Worm (Caenorhabditis elegans) whole organism, L4 larva: ENCODE measurements around the gene dnj-20.

Experiments
- D1046.2 ChIP-seq: fragments of 200-800 bp; sonication (Bioruptor generic); IDR thresholded peaks from 2 replicates; pipeline ENCODE4 v1.3.6; 2022; ENCODE audit warnings: missing genetic modification characterization, missing compliant biosample characterization
- F26F4.8 ChIP-seq: fragments of 200-800 bp; sonication (Bioruptor generic); conservative IDR thresholded peaks from 2 replicates; pipeline ENCODE4 v1.3.6; 2022; ENCODE audit warnings: missing genetic modification characterization, missing compliant biosample characterization
- F37D6.2 ChIP-seq: sonication (generic microtip); optimal IDR thresholded peaks from 2 replicates; lab custom pipeline; 2016; ENCODE audit warnings: mild to moderate bottlenecking, missing genetic modification characterization, missing compliant biosample characterization
- F44E2.7 ChIP-seq: fragments of 200-800 bp; sonication (Bioruptor generic); IDR thresholded peaks from 2 replicates; pipeline ENCODE4 v2.1.2; 2022; ENCODE audit warnings: missing genetic modification characterization, missing compliant biosample characterization
- T26A8.4 ChIP-seq: fragments of 200-800 bp; sonication (Bioruptor generic); IDR thresholded peaks from 2 replicates; pipeline ENCODE4 v1.3.6; 2022; ENCODE audit warnings: missing genetic modification characterization, missing compliant biosample characterization
- Y105C5A.15 ChIP-seq: fragments of 200-800 bp; sonication (Bioruptor generic); IDR thresholded peaks from 2 replicates; pipeline ENCODE4 v1.3.6; 2022; ENCODE audit warnings: missing genetic modification characterization, missing compliant biosample characterization
- Y48G9A.11 ChIP-seq: fragments of 200-800 bp; sonication (Bioruptor generic); IDR thresholded peaks from 2 replicates; pipeline ENCODE4 v1.3.6; 2022; ENCODE audit warnings: missing genetic modification reagents, missing genetic modification characterization, missing compliant biosample characterization
- ZK546.5 ChIP-seq, 2 experiments: sonication (generic microtip); optimal IDR thresholded peaks; 2 replicates each; lab custom pipeline; 2017; ENCODE audit warnings: missing biosample characterization in 2 of 2, missing genetic modification characterization in 2 of 2
- aha-1 ChIP-seq: fragments of 150-350 bp; peaks from one replicate; lab custom pipeline; 2014; ENCODE audit warnings: missing biosample characterization, missing genetic modification characterization
- arid-1 ChIP-seq: fragments of 200-800 bp; sonication (Bioruptor generic); conservative IDR thresholded peaks from 2 replicates; pipeline ENCODE4 v1.3.6; 2022; ENCODE audit warnings: missing genetic modification reagents, missing genetic modification characterization, missing compliant biosample characterization
- ceh-20 ChIP-seq: fragments of 200-800 bp; sonication (Bioruptor generic); IDR thresholded peaks from 2 replicates; pipeline ENCODE4 v1.3.6; 2022; ENCODE audit warnings: missing genetic modification reagents, missing genetic modification characterization, missing compliant biosample characterization
- ceh-32 ChIP-seq: sonication (generic microtip); optimal IDR thresholded peaks from 2 replicates; lab custom pipeline; 2016; ENCODE audit warnings: mild to moderate bottlenecking, missing genetic modification characterization, missing compliant biosample characterization; ENCODE audit not compliant: poor library complexity
- ceh-62 ChIP-seq: sonication (generic microtip); optimal IDR thresholded peaks from 2 replicates; lab custom pipeline; 2017; ENCODE audit warnings: missing biosample characterization, missing genetic modification characterization
- ceh-82 ChIP-seq: sonication (generic microtip); optimal IDR thresholded peaks from 2 replicates; lab custom pipeline; 2017; ENCODE audit warnings: missing biosample characterization, missing genetic modification characterization
- ces-1 ChIP-seq: fragments of 150-350 bp; sonication (generic microtip); optimal IDR thresholded peaks from 4 replicates; lab custom pipeline; 2014; ENCODE audit warnings: missing biosample characterization, missing genetic modification reagents, missing genetic modification characterization
- daf-16 ChIP-seq, 3 experiments: sonication (generic microtip); optimal IDR thresholded peaks; 2 replicates each; lab custom pipeline; 2016 to 2017; ENCODE audit warnings: missing genetic modification characterization in 3 of 3, missing genetic modification reagents in 3 of 3, mild to moderate bottlenecking in 2 of 3, missing compliant biosample characterization in 2 of 3, missing biosample characterization in 1 of 3, moderate library complexity in 1 of 3
- dmd-8 ChIP-seq: fragments of 200-800 bp; sonication (Bioruptor generic); IDR thresholded peaks from 2 replicates; pipeline ENCODE4 v1.3.6; 2022; ENCODE audit warnings: missing genetic modification characterization, missing compliant biosample characterization
- dpl-1 ChIP-seq: fragments of 150-350 bp; optimal IDR thresholded peaks from 2 replicates; lab custom pipeline; 2014; ENCODE audit warnings: missing biosample characterization, missing genetic modification reagents, missing genetic modification characterization
- duxl-1 ChIP-seq: sonication (generic microtip); optimal IDR thresholded peaks from 2 replicates; lab custom pipeline; 2016; ENCODE audit warnings: mild to moderate bottlenecking, missing genetic modification characterization, moderate library complexity, missing compliant biosample characterization; ENCODE audit not compliant: poor library complexity
- fos-1 ChIP-seq: fragments of 150-350 bp; optimal IDR thresholded peaks from 2 replicates; lab custom pipeline; 2014; ENCODE audit warnings: missing biosample characterization, missing genetic modification characterization
- gei-8 ChIP-seq: fragments of 200-800 bp; sonication (Bioruptor generic); optimal IDR thresholded peaks from 2 replicates; lab custom pipeline; 2018; ENCODE audit warnings: mild to moderate bottlenecking, missing genetic modification characterization, missing compliant biosample characterization
- hlh-30 ChIP-seq: sonication (generic microtip); optimal IDR thresholded peaks from 2 replicates; lab custom pipeline; 2017; ENCODE audit warnings: antibody characterized with exemption, mild to moderate bottlenecking, missing genetic modification characterization, missing compliant biosample characterization; ENCODE audit not compliant: insufficient read depth
- lim-7 ChIP-seq: fragments of 200-800 bp; sonication (Bioruptor generic); IDR thresholded peaks from 2 replicates; pipeline ENCODE4 v1.3.6; 2022; ENCODE audit warnings: missing genetic modification characterization, missing compliant biosample characterization
- lin-1 ChIP-seq: fragments of 200-800 bp; sonication (Bioruptor generic); IDR thresholded peaks from 2 replicates; pipeline ENCODE4 v1.3.6; 2022; ENCODE audit warnings: missing genetic modification reagents, missing genetic modification characterization, missing compliant biosample characterization
- lir-3 ChIP-seq: sonication (generic microtip); optimal IDR thresholded peaks from 2 replicates; lab custom pipeline; 2016; ENCODE audit warnings: mild to moderate bottlenecking, missing genetic modification characterization, missing compliant biosample characterization
- lsy-2 ChIP-seq, 2 experiments: fragments of 150-350 bp in 1 of 2; sonication (generic microtip) in 1 of 2; optimal IDR thresholded peaks; 2 replicates each; lab custom pipeline; 2014 to 2017; ENCODE audit warnings: missing biosample characterization in 2 of 2, missing genetic modification characterization in 2 of 2
- madf-9 ChIP-seq: fragments of 200-800 bp; sonication (Bioruptor generic); conservative IDR thresholded peaks from 2 replicates; pipeline ENCODE4 v1.3.6; 2022; ENCODE audit warnings: missing genetic modification reagents, missing genetic modification characterization, missing compliant biosample characterization
- mes-2 ChIP-seq: sonication (generic microtip); optimal IDR thresholded peaks from 2 replicates; lab custom pipeline; 2016; ENCODE audit warnings: missing genotype, mild to moderate bottlenecking, missing genetic modification characterization, missing compliant biosample characterization; ENCODE audit not compliant: poor library complexity, severe bottlenecking
- mxl-2 ChIP-seq: fragments of 200-800 bp; sonication (Bioruptor generic); conservative IDR thresholded peaks from 2 replicates; pipeline ENCODE4 v1.3.6; 2022; ENCODE audit warnings: missing genetic modification reagents, missing genetic modification characterization, missing compliant biosample characterization
- mxl-3 ChIP-seq: fragments of 200-800 bp; sonication (Bioruptor generic); optimal IDR thresholded peaks from 2 replicates; lab custom pipeline; 2018; ENCODE audit warnings: mild to moderate bottlenecking, missing genetic modification characterization, missing compliant biosample characterization
- nhr-102 ChIP-seq: sonication (generic microtip); optimal IDR thresholded peaks from 2 replicates; lab custom pipeline; 2016; ENCODE audit warnings: mild to moderate bottlenecking, missing genetic modification characterization, moderate library complexity, missing compliant biosample characterization
- nhr-237 ChIP-seq: sonication (generic microtip); optimal IDR thresholded peaks from 2 replicates; lab custom pipeline; 2017; ENCODE audit warnings: missing biosample characterization, missing genetic modification characterization
- nhr-48 ChIP-seq: sonication (generic microtip); optimal IDR thresholded peaks from 2 replicates; lab custom pipeline; 2016; ENCODE audit warnings: mild to moderate bottlenecking, missing genetic modification characterization, missing compliant biosample characterization
- nhr-77 ChIP-seq: fragments of 150-350 bp; optimal IDR thresholded peaks from 2 replicates; lab custom pipeline; 2014; ENCODE audit warnings: missing biosample characterization, missing genetic modification characterization
- pqm-1 ChIP-seq: sonication (generic microtip); optimal IDR thresholded peaks from 2 replicates; lab custom pipeline; 2017; ENCODE audit warnings: missing biosample characterization, missing genetic modification characterization
- rbr-2 ChIP-seq: sonication (generic microtip); optimal IDR thresholded peaks from 2 replicates; lab custom pipeline; 2016; ENCODE audit warnings: missing genotype, missing genetic modification characterization, missing compliant biosample characterization
- saeg-2 ChIP-seq: fragments of 200-800 bp; sonication (Bioruptor generic); IDR thresholded peaks from 2 replicates; pipeline ENCODE4 v1.3.6; 2022; ENCODE audit warnings: missing genetic modification reagents, missing genetic modification characterization, missing compliant biosample characterization
- sdz-12 ChIP-seq: fragments of 200-800 bp; sonication (Bioruptor generic); optimal IDR thresholded peaks from 2 replicates; lab custom pipeline; 2018; ENCODE audit warnings: mild to moderate bottlenecking, missing genetic modification characterization, missing compliant biosample characterization
- skn-1 ChIP-seq: fragments of 150-350 bp; optimal IDR thresholded peaks from 2 replicates; lab custom pipeline; 2014; ENCODE audit warnings: missing biosample characterization, missing genetic modification characterization
- snpc-1.2 ChIP-seq: fragments of 200-800 bp; sonication (Bioruptor generic); IDR thresholded peaks from 2 replicates; pipeline ENCODE4 v1.3.6; 2022; ENCODE audit warnings: missing genetic modification reagents, missing genetic modification characterization, missing compliant biosample characterization
- snpc-4 ChIP-seq: fragments of 150-350 bp; optimal IDR thresholded peaks from 2 replicates; lab custom pipeline; 2014; ENCODE audit warnings: missing biosample characterization, missing genetic modification characterization
- tra-1 ChIP-seq: fragments of 200-800 bp; sonication (Bioruptor generic); IDR thresholded peaks from 2 replicates; pipeline ENCODE4 v1.3.6; 2022; ENCODE audit warnings: missing genetic modification reagents, missing genetic modification characterization, missing compliant biosample characterization
- unc-62 ChIP-seq, 3 experiments: fragments of 150-350 bp in 1 of 3; sonication (generic microtip); optimal IDR thresholded peaks in 2 of 3; peaks in 1 of 3; 1 replicate in 1 of 3; 2 replicates in 2 of 3; lab custom pipeline; 2014 to 2017; ENCODE audit warnings: missing biosample characterization in 3 of 3, missing genetic modification characterization in 3 of 3, missing genetic modification reagents in 3 of 3, missing genotype in 1 of 3
- vab-7 ChIP-seq: fragments of 200-800 bp; sonication (Bioruptor generic); IDR thresholded peaks from 2 replicates; pipeline ENCODE4 v1.3.6; 2022; ENCODE audit warnings: missing genetic modification reagents, missing genetic modification characterization, missing compliant biosample characterization
- zfp-3 ChIP-seq: fragments of 200-800 bp; sonication (Bioruptor generic); conservative IDR thresholded peaks from 2 replicates; pipeline ENCODE4 v1.3.6; 2022; ENCODE audit warnings: missing genetic modification reagents, missing genetic modification characterization, missing compliant biosample characterization
- zip-11 ChIP-seq: fragments of 200-800 bp; sonication (Bioruptor generic); IDR thresholded peaks from 2 replicates; pipeline ENCODE4 v1.3.6; 2022; ENCODE audit warnings: missing genetic modification characterization, missing compliant biosample characterization
- ztf-7 ChIP-seq: fragments of 150-350 bp; optimal IDR thresholded peaks from 2 replicates; lab custom pipeline; 2014; ENCODE audit warnings: missing biosample characterization, missing genetic modification characterization

dnj-20 gene

DNA sequence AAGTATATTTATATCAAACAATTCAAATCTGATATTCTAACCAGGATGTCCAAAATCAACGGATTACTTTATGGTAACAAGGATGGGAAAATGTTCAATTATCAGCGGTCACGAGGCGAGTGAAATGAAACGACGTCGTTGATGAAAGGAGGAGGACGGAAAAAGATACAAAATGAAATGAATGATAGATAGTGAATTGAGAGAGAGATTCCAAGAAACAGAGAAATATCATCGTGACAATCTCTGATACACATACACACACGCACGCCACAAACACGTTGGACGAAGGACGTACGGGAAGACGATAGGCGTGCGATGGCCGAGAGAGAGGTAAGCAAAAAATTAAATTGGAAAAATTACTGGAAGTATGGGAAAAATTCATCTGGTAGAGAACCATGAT lies 22.9 kb downstream of the dnj-20 start (continued):
- TF ChIP-seq nhr-237 (tag; lab: Kevin White, UChicago), result no peak
- no peak for TF ChIP-seq ZK546.5 (tag; optimal IDR thresholded peaks at IDR 0.05; lab: Kevin White, UChicago)
- no peak for TF ChIP-seq ces-1
- peak; percentile 29 for TF ChIP-seq rbr-2 (tag; lab: Kevin White, UChicago)
- TF ChIP-seq lsy-2 (tag; optimal IDR thresholded peaks at IDR 0.05; lab: Kevin White, UChicago), result peak in 1 of 2 experiments; percentile 60
- TF ChIP-seq T26A8.4 (GFP tag; lab: Robert Waterston, UW), result no peak
- peak; percentile 28 for TF ChIP-seq pqm-1
- TF ChIP-seq daf-16 (GFP tag; optimal IDR thresholded peaks at IDR 0.05; lab: Kevin White, UChicago), result no peak
- peak; percentile 82 for TF ChIP-seq daf-16 (tag; optimal IDR thresholded peaks at IDR 0.05; lab: Kevin White, UChicago)
- TF ChIP-seq D1046.2 (GFP tag; lab: Robert Waterston, UW), result no peak
- TF ChIP-seq nhr-77, result no peak
- TF ChIP-seq dmd-8 (GFP tag; lab: Robert Waterston, UW), result 0 out of 2 replicates have a peak, but pooled peaks have one; percentile 53
- no peak for TF ChIP-seq zfp-3 (GFP tag; lab: Robert Waterston, UW)
- no peak for TF ChIP-seq skn-1 (tag; lab: Kevin White, UChicago)
- 0 out of 2 replicates have a peak, but pooled peaks have one; percentile 47 for TF ChIP-seq ceh-20 (GFP tag; lab: Robert Waterston, UW)
- no peak for TF ChIP-seq ceh-62
- TF ChIP-seq Y48G9A.11 (GFP tag; lab: Robert Waterston, UW), result no peak
- TF ChIP-seq mxl-3 (GFP tag; lab: Kevin White, UChicago), result peak; percentile 100
- TF ChIP-seq ceh-32 (tag; lab: Kevin White, UChicago), result no peak
- TF ChIP-seq lim-7 (GFP tag; lab: Robert Waterston, UW), result no peak
- TF ChIP-seq aha-1 (tag; lab: Kevin White, UChicago), result peak; percentile 95
- TF ChIP-seq snpc-4 (tag; lab: Kevin White, UChicago), result no peak
- TF ChIP-seq arid-1 (GFP tag; lab: Robert Waterston, UW), result no peak
- no peak for TF ChIP-seq gei-8 (GFP tag; lab: Kevin White, UChicago)
- TF ChIP-seq fos-1, result no peak
- TF ChIP-seq, all 104 proteins: peak for 31

DNA sequence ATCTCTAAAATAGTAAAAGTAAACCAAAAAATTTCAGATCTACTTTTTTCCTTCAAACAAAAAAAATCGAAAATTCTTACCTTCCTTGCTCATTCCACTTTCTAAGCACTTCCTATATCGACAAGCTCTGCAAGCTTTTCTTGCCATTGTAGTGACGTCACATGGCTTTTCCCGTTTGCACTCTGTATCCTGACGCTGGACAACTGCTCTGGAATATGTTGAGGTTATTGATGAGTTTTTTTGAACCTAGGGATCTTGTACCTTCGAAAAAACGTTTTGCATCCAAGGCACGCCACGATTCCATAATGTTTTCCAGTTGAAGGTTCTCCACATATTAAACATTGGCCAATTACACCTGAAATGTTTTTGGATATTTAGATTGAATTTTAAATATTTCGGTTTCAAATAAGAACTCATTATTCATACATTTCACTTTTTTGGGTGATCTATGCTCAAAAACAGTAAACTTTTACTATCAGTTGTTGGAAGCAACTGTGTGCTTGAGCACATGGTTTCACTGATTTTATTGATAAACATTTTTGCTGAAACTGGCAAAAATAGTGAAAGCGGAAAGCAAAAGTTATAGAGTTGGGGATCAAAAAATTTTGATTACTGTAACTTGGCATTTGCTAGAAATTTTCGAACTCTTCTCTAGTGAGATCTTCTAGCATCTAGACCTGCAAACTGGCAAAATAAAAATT lies 23.8 kb downstream of the dnj-20 start:
- TF ChIP-seq Y48G9A.11 (GFP tag; lab: Robert Waterston, UW) (no peak), tra-1 (GFP tag; lab: Robert Waterston, UW) (no peak), saeg-2 (GFP tag; lab: Robert Waterston, UW) (0 out of 2 replicates have a peak, but pooled peaks have one; percentile 19), D1046.2 (GFP tag; lab: Robert Waterston, UW) (no peak), ceh-82 (tag; lab: Kevin White, UChicago) (no peak), vab-7 (GFP tag; lab: Robert Waterston, UW) (no peak), nhr-102 (tag; lab: Kevin White, UChicago) (no peak), dpl-1 (GFP tag; lab: Kevin White, UChicago) (no peak), ZK546.5 (tag; optimal IDR thresholded peaks at IDR 0.05; lab: Kevin White, UChicago) (no peak), unc-62 (GFP tag; optimal IDR thresholded peaks at IDR 0.05 in 1 of 2; lab: Kevin White, UChicago) (no peak), unc-62 (tag; optimal IDR thresholded peaks at IDR 0.05; lab: Kevin White, UChicago) (no peak), duxl-1 (tag; lab: Kevin White, UChicago) (no peak), nhr-237 (tag; lab: Kevin White, UChicago) (no peak), ztf-7 (no peak), gei-8 (GFP tag; lab: Kevin White, UChicago) (no peak), hlh-30 (tag; lab: Kevin White, UChicago) (peak; percentile 26), snpc-1.2 (GFP tag; lab: Robert Waterston, UW) (no peak), lin-1 (GFP tag; lab: Robert Waterston, UW) (no peak), nhr-48 (tag; lab: Kevin White, UChicago) (no peak), pqm-1 (peak; percentile 48), F26F4.8 (no peak), mxl-3 (GFP tag; lab: Kevin White, UChicago) (peak; percentile 23), mxl-2 (GFP tag; lab: Robert Waterston, UW) (no peak), F44E2.7 (no peak), F37D6.2 (tag; lab: Kevin White, UChicago) (no peak), zip-11 (no peak), mes-2 (no peak), sdz-12 (GFP tag; lab: Kevin White, UChicago) (no peak), lsy-2 (tag; optimal IDR thresholded peaks at IDR 0.05; lab: Kevin White, UChicago) (no peak), Y105C5A.15 (no peak), madf-9 (GFP tag; lab: Robert Waterston, UW) (no peak), lir-3 (no peak)
